Worm (Caenorhabditis elegans): ENCODE data around the gene K03H6.4.

Gene K03H6.4

ce11 chrIV:1469093-1469492 is 52.0 kb downstream of the K03H6.4 start:
- TF ChIP-seq klf-2 (GFP tag; conservative IDR thresholded peaks at IDR 0.05) (no peak), med-1 (GFP tag; optimal IDR thresholded peaks at IDR 0.05; ENCODE audit: insufficient read depth) (no peak), cog-1 (tag; optimal IDR thresholded peaks at IDR 0.05) (no peak), tab-1 (GFP tag; IDR thresholded peaks at IDR 0.05) (no peak), flt-1 (GFP tag; IDR thresholded peaks at IDR 0.05) (no peak), ref-1 (GFP tag; conservative IDR thresholded peaks at IDR 0.05) (no peak), T22C8.4 (GFP tag; IDR thresholded peaks at IDR 0.05) (no peak), ztf-29 (GFP tag; IDR thresholded peaks at IDR 0.05) (no peak), ztf-23 (GFP tag; IDR thresholded peaks at IDR 0.05) (no peak)

Data from whole organism, midembryonic.